Worm (Caenorhabditis elegans) whole organism, young adult: ENCODE data around the gene hipr-1.

Experiments used
- D2030.7 ChIP-seq: fragments of 200-800 bp; sonication (Bioruptor generic); IDR thresholded peaks from 2 replicates; pipeline ENCODE4 v1.3.6; 2022; ENCODE audit warnings: missing genetic modification reagents, missing genetic modification characterization, missing compliant biosample characterization
- F10E7.11 ChIP-seq: sonication (generic microtip); optimal IDR thresholded peaks from 2 replicates; lab custom pipeline; 2017; ENCODE audit warnings: mild to moderate bottlenecking, missing genetic modification characterization, moderate library complexity, missing compliant biosample characterization
- F22D6.2 ChIP-seq: sonication (generic microtip); optimal IDR thresholded peaks from 2 replicates; lab custom pipeline; 2016; ENCODE audit warnings: mild to moderate bottlenecking, missing genetic modification characterization, missing compliant biosample characterization
- F33H1.4 ChIP-seq: fragments of 200-800 bp; sonication (Bioruptor generic); IDR thresholded peaks from 2 replicates; pipeline ENCODE4 v1.3.6; 2022; ENCODE audit warnings: missing genetic modification reagents, missing genetic modification characterization, missing compliant biosample characterization
- F37B4.10 ChIP-seq: fragments of 200-800 bp; sonication (Bioruptor generic); IDR thresholded peaks from 2 replicates; pipeline ENCODE4 v1.3.6; 2022; ENCODE audit warnings: missing genetic modification characterization, missing compliant biosample characterization
- F52B5.7 ChIP-seq: sonication (generic microtip); optimal IDR thresholded peaks from 2 replicates; lab custom pipeline; 2016; ENCODE audit warnings: mild to moderate bottlenecking, missing genetic modification characterization, missing compliant biosample characterization
- F57C9.4 ChIP-seq: sonication (generic microtip); optimal IDR thresholded peaks from 2 replicates; lab custom pipeline; 2017; ENCODE audit warnings: mild to moderate bottlenecking, missing genetic modification characterization, missing compliant biosample characterization
- T07F8.4 ChIP-seq: sonication (generic microtip); optimal IDR thresholded peaks from 2 replicates; lab custom pipeline; 2016; ENCODE audit warnings: mild to moderate bottlenecking, missing genetic modification characterization, moderate library complexity, missing compliant biosample characterization
- T26A5.8 ChIP-seq: sonication (generic microtip); optimal IDR thresholded peaks from 2 replicates; lab custom pipeline; 2016; ENCODE audit warnings: missing genetic modification characterization, missing compliant biosample characterization
- Y56A3A.18 ChIP-seq: fragments of 200-800 bp; sonication (Bioruptor generic); IDR thresholded peaks from 2 replicates; pipeline ENCODE4 v1.3.6; 2022; ENCODE audit warnings: missing genetic modification reagents, missing genetic modification characterization, missing compliant biosample characterization
- Y95B8A.8 ChIP-seq: fragments of 200-800 bp; sonication (Bioruptor generic); IDR thresholded peaks from 2 replicates; pipeline ENCODE4 v1.3.6; 2022; ENCODE audit warnings: missing genetic modification reagents, missing genetic modification characterization, missing compliant biosample characterization
- ZK185.1 ChIP-seq: sonication (generic microtip); optimal IDR thresholded peaks from 2 replicates; lab custom pipeline; 2016; ENCODE audit warnings: mild to moderate bottlenecking, missing genetic modification characterization, missing compliant biosample characterization; ENCODE audit not compliant: poor library complexity, severe bottlenecking
- akir-1 ChIP-seq: fragments of 200-800 bp; sonication (Bioruptor generic); optimal IDR thresholded peaks from 2 replicates; lab custom pipeline; 2018; ENCODE audit warnings: mild to moderate bottlenecking, missing genetic modification characterization, moderate library complexity, missing compliant biosample characterization
- attf-3 ChIP-seq: fragments of 200-800 bp; sonication (Bioruptor generic); conservative IDR thresholded peaks from 2 replicates; pipeline ENCODE4 v1.3.6; 2022; ENCODE audit warnings: missing genetic modification reagents, missing genetic modification characterization, missing compliant biosample characterization
- ccch-3 ChIP-seq: fragments of 200-800 bp; sonication (Bioruptor generic); optimal IDR thresholded peaks from 2 replicates; lab custom pipeline; 2018; ENCODE audit warnings: mild to moderate bottlenecking, missing genetic modification characterization, missing compliant biosample characterization
- cebp-1 ChIP-seq, 2 experiments: fragments of 200-800 bp in 1 of 2; sonication (Bioruptor generic) in 1 of 2; sonication (generic microtip) in 1 of 2; IDR thresholded peaks in 1 of 2; optimal IDR thresholded peaks in 1 of 2; 2 replicates each; pipeline versions ENCODE4 v1.3.6 to Lab custom; 2017 to 2022; ENCODE audit warnings: missing compliant biosample characterization in 2 of 2, missing genetic modification characterization in 2 of 2, mild to moderate bottlenecking in 1 of 2, missing genetic modification reagents in 1 of 2, moderate library complexity in 1 of 2
- ceh-27 ChIP-seq: fragments of 200-800 bp; sonication (Bioruptor generic); optimal IDR thresholded peaks from 2 replicates; lab custom pipeline; 2018; ENCODE audit warnings: mild to moderate bottlenecking, missing genetic modification characterization, moderate library complexity, missing compliant biosample characterization
- ceh-91 ChIP-seq: fragments of 200-800 bp; sonication (Bioruptor generic); IDR thresholded peaks from 2 replicates; pipeline ENCODE4 v1.3.6; 2022; ENCODE audit warnings: missing genetic modification reagents, missing genetic modification characterization, missing compliant biosample characterization
- dox-1 ChIP-seq: fragments of 200-800 bp; sonication (Bioruptor generic); IDR thresholded peaks from 2 replicates; pipeline ENCODE4 v1.3.6; 2022; ENCODE audit warnings: missing genetic modification reagents, missing genetic modification characterization, missing compliant biosample characterization
- efl-1 ChIP-seq: fragments of 150-350 bp; optimal IDR thresholded peaks from 2 replicates; lab custom pipeline; 2014; ENCODE audit warnings: missing biosample characterization, missing genetic modification reagents, missing genetic modification characterization
- ekl-4 ChIP-seq: fragments of 200-800 bp; sonication (Bioruptor generic); IDR thresholded peaks from 2 replicates; pipeline ENCODE4 v1.3.6; 2022; ENCODE audit warnings: missing genetic modification reagents, missing genetic modification characterization, missing compliant biosample characterization
- hlh-12 ChIP-seq: sonication (generic microtip); optimal IDR thresholded peaks from 2 replicates; lab custom pipeline; 2016; ENCODE audit warnings: missing genetic modification characterization, missing compliant biosample characterization
- hmg-1.2 ChIP-seq: fragments of 200-800 bp; sonication (Bioruptor generic); IDR thresholded peaks from 2 replicates; pipeline ENCODE4 v1.3.6; 2022; ENCODE audit warnings: missing genetic modification reagents, missing genetic modification characterization, missing compliant biosample characterization
- hmg-20 ChIP-seq: fragments of 200-800 bp; sonication (Bioruptor generic); IDR thresholded peaks from 2 replicates; pipeline ENCODE4 v1.3.6; 2022; ENCODE audit warnings: missing genetic modification reagents, missing genetic modification characterization, missing compliant biosample characterization
- let-607 ChIP-seq, 2 experiments: fragments of 200-800 bp in 1 of 2; sonication (Bioruptor generic) in 1 of 2; sonication (generic microtip) in 1 of 2; optimal IDR thresholded peaks; 2 replicates each; lab custom pipeline; 2016 to 2018; ENCODE audit warnings: mild to moderate bottlenecking in 2 of 2, missing compliant biosample characterization in 2 of 2, missing genetic modification characterization in 2 of 2, moderate library complexity in 2 of 2, missing genotype in 1 of 2
- lin-35 ChIP-seq, 3 experiments: fragments of 150-350 bp in 2 of 3; sonication (generic microtip) in 1 of 3; optimal IDR thresholded peaks; 2 replicates each; lab custom pipeline; 2014 to 2018; ENCODE audit warnings: missing biosample characterization in 3 of 3, missing genetic modification characterization in 3 of 3, missing genetic modification reagents in 3 of 3
- lin-40 ChIP-seq: sonication (generic microtip); optimal IDR thresholded peaks from 2 replicates; lab custom pipeline; 2016; ENCODE audit warnings: missing genetic modification characterization, mild to moderate bottlenecking, missing compliant biosample characterization, missing genotype, missing genetic modification reagents
- lsl-1 ChIP-seq: fragments of 200-800 bp; sonication (Bioruptor generic); optimal IDR thresholded peaks from 2 replicates; lab custom pipeline; 2018; ENCODE audit warnings: mild to moderate bottlenecking, missing genetic modification characterization, moderate library complexity, missing compliant biosample characterization
- lsy-27 ChIP-seq: sonication (generic microtip); optimal IDR thresholded peaks from 2 replicates; lab custom pipeline; 2017; ENCODE audit warnings: missing genetic modification characterization, mild to moderate bottlenecking, missing compliant biosample characterization, antibody characterized with exemption, missing genotype, borderline replicate concordance; ENCODE audit not compliant: insufficient read depth
- madf-6 ChIP-seq: fragments of 200-800 bp; sonication (Bioruptor generic); IDR thresholded peaks from 2 replicates; pipeline ENCODE4 v1.3.6; 2022; ENCODE audit warnings: missing genetic modification reagents, missing genetic modification characterization, missing compliant biosample characterization
- mcd-1 ChIP-seq: fragments of 200-800 bp; sonication (Bioruptor generic); IDR thresholded peaks from 2 replicates; pipeline ENCODE4 v1.3.6; 2022; ENCODE audit warnings: missing genetic modification reagents, missing genetic modification characterization, missing compliant biosample characterization
- nfya-1 ChIP-seq: sonication (generic microtip); optimal IDR thresholded peaks from 2 replicates; lab custom pipeline; 2017; ENCODE audit warnings: antibody characterized with exemption, missing compliant biosample characterization, missing genetic modification characterization, borderline replicate concordance; ENCODE audit not compliant: insufficient read depth
- nfyb-1 ChIP-seq: fragments of 200-800 bp; sonication (Bioruptor generic); IDR thresholded peaks from 2 replicates; pipeline ENCODE4 v1.3.6; 2022; ENCODE audit warnings: missing genetic modification reagents, missing genetic modification characterization, missing compliant biosample characterization
- nhr-120 ChIP-seq: fragments of 200-800 bp; sonication (Bioruptor generic); IDR thresholded peaks from 2 replicates; pipeline ENCODE4 v1.3.6; 2022; ENCODE audit warnings: missing genetic modification characterization, missing compliant biosample characterization
- nhr-179 ChIP-seq: sonication (generic microtip); optimal IDR thresholded peaks from 2 replicates; lab custom pipeline; 2016; ENCODE audit warnings: mild to moderate bottlenecking, missing genetic modification characterization, missing compliant biosample characterization
- nhr-27 ChIP-seq: fragments of 200-800 bp; sonication (Bioruptor generic); optimal IDR thresholded peaks from 2 replicates; lab custom pipeline; 2018; ENCODE audit warnings: mild to moderate bottlenecking, missing genetic modification characterization, moderate library complexity, missing compliant biosample characterization
- rpc-1 ChIP-seq, 2 experiments: fragments of 150-350 bp in 1 of 2; sonication (generic microtip) in 1 of 2; optimal IDR thresholded peaks; 2 replicates each; lab custom pipeline; 2014 to 2018; ENCODE audit warnings: missing biosample characterization in 1 of 2, missing genetic modification characterization in 1 of 2, missing genetic modification reagents in 1 of 2, missing genotype in 1 of 2
- snpc-1.1 ChIP-seq: sonication (generic microtip); optimal IDR thresholded peaks from 2 replicates; lab custom pipeline; 2017; ENCODE audit warnings: missing genetic modification characterization, mild to moderate bottlenecking, missing compliant biosample characterization, antibody characterized with exemption, moderate library complexity, missing genotype, missing genetic modification reagents; ENCODE audit not compliant: insufficient read depth
- snpc-1.3 ChIP-seq: sonication (generic microtip); optimal IDR thresholded peaks from 2 replicates; lab custom pipeline; 2017; ENCODE audit warnings: missing genetic modification characterization, mild to moderate bottlenecking, missing compliant biosample characterization, antibody characterized with exemption, moderate library complexity, missing genotype, missing genetic modification reagents; ENCODE audit not compliant: insufficient read depth
- snpc-3.4 ChIP-seq: sonication (generic microtip); optimal IDR thresholded peaks from 2 replicates; lab custom pipeline; 2017; ENCODE audit warnings: missing genetic modification characterization, mild to moderate bottlenecking, missing compliant biosample characterization, antibody characterized with exemption, moderate library complexity, missing genotype, missing genetic modification reagents
- tbp1 ChIP-seq: fragments of 200-800 bp; sonication (Bioruptor generic); optimal IDR thresholded peaks from 2 replicates; lab custom pipeline; 2018; ENCODE audit warnings: mild to moderate bottlenecking, missing genetic modification characterization, missing compliant biosample characterization
- unc-130 ChIP-seq: sonication (generic microtip); optimal IDR thresholded peaks from 2 replicates; lab custom pipeline; 2016; ENCODE audit warnings: missing genetic modification reagents, missing genetic modification characterization, missing compliant biosample characterization
- xnd-1 ChIP-seq: sonication (generic microtip); optimal IDR thresholded peaks from 2 replicates; lab custom pipeline; 2016; ENCODE audit warnings: missing genotype, missing genetic modification reagents, missing genetic modification characterization, missing compliant biosample characterization
- ztf-22 ChIP-seq: fragments of 200-800 bp; sonication (Bioruptor generic); optimal IDR thresholded peaks from 2 replicates; lab custom pipeline; 2018; ENCODE audit warnings: mild to moderate bottlenecking, missing genetic modification characterization, moderate library complexity, missing compliant biosample characterization
- ztf-6 ChIP-seq: fragments of 200-800 bp; sonication (Bioruptor generic); IDR thresholded peaks from 2 replicates; pipeline ENCODE4 v1.3.6; 2022; ENCODE audit warnings: missing genetic modification reagents, missing genetic modification characterization, missing compliant biosample characterization

The hipr-1 gene

ce11 chrIII:8767889-8768361 lies 47.9 kb downstream of the hipr-1 start, which contains the start of gene mtss-1:
Gene mtss-1, plus strand, starts transcription at chrIII:8768311.
- TF ChIP-seq efl-1 (GFP tag; lab: Kevin White, UChicago), result no peak
- TF ChIP-seq F33H1.4 (GFP tag; lab: Robert Waterston, UW), result peak; percentile 56
- TF ChIP-seq lsl-1 (GFP tag; lab: Kevin White, UChicago), result peak; percentile 55
- TF ChIP-seq F37B4.10 (GFP tag; lab: Robert Waterston, UW), result no peak
- TF ChIP-seq F57C9.4 (tag; lab: Kevin White, UChicago), result no peak
- no peak for TF ChIP-seq F52B5.7 (tag; lab: Kevin White, UChicago)
- TF ChIP-seq lin-35 (GFP tag; optimal IDR thresholded peaks at IDR 0.05; lab: Kevin White, UChicago), result peak in 1 of 3 experiments; percentile 15
- TF ChIP-seq ztf-22 (GFP tag; lab: Kevin White, UChicago), result no peak
- TF ChIP-seq ekl-4, result no peak
- peak; percentile 31 for TF ChIP-seq xnd-1 (tag; lab: Kevin White, UChicago)
- 0 out of 2 replicates have a peak, but pooled peaks have one; percentile 17 for TF ChIP-seq D2030.7 (GFP tag; lab: Robert Waterston, UW)
- peak; percentile 16 for TF ChIP-seq ZK185.1 (tag; lab: Kevin White, UChicago)
- TF ChIP-seq nhr-27 (tag; lab: Kevin White, UChicago), result no peak
- TF ChIP-seq snpc-1.1 (tag; lab: Kevin White, UChicago), result peak; percentile 11
- TF ChIP-seq akir-1 (GFP tag; lab: Kevin White, UChicago), result no peak
- TF ChIP-seq let-607 (tag; optimal IDR thresholded peaks at IDR 0.05; lab: Kevin White, UChicago), result peak in 1 of 2 experiments; percentile 13
- TF ChIP-seq nfyb-1 (GFP tag; lab: Robert Waterston, UW), result peak; percentile 51; the same call in 1 of the 2 replicates
- TF ChIP-seq unc-130 (GFP tag; lab: Kevin White, UChicago), result peak; percentile 8
- TF ChIP-seq rpc-1 (optimal IDR thresholded peaks at IDR 0.05; lab: Kevin White, UChicago), result peak; percentile 41
- TF ChIP-seq rpc-1 (tag; optimal IDR thresholded peaks at IDR 0.05; lab: Kevin White, UChicago), result no peak
- TF ChIP-seq madf-6 (GFP tag; lab: Robert Waterston, UW), result peak; percentile 60; the same call in 1 of the 2 replicates
- peak; percentile 30 for TF ChIP-seq tbp1 (GFP tag; lab: Kevin White, UChicago)
- TF ChIP-seq nhr-179 (tag; lab: Kevin White, UChicago), result no peak
- peak; percentile 35; the same call in 1 of the 2 replicates for TF ChIP-seq hmg-1.2 (GFP tag; lab: Robert Waterston, UW)
- peak; percentile 29 for TF ChIP-seq lin-40 (tag; lab: Kevin White, UChicago)
- no peak for TF ChIP-seq Y95B8A.8 (GFP tag; lab: Robert Waterston, UW)
- TF ChIP-seq dox-1 (GFP tag; lab: Robert Waterston, UW), result peak; percentile 61
- no peak for TF ChIP-seq hlh-12 (tag; lab: Kevin White, UChicago)
- peak; percentile 54 for TF ChIP-seq mcd-1
- peak; percentile 84 for TF ChIP-seq snpc-1.3
- peak; percentile 44 for TF ChIP-seq snpc-3.4 (tag; lab: Kevin White, UChicago)
- 0 out of 2 replicates have a peak, but pooled peaks have one; percentile 23 for TF ChIP-seq attf-3 (GFP tag; lab: Robert Waterston, UW)
- no peak for TF ChIP-seq lsy-27
- TF ChIP-seq ceh-27 (GFP tag; lab: Kevin White, UChicago), result no peak
- TF ChIP-seq F10E7.11 (tag; lab: Kevin White, UChicago), result no peak
- TF ChIP-seq F22D6.2, result no peak
- TF ChIP-seq ccch-3 (GFP tag; lab: Kevin White, UChicago), result no peak
- no peak for TF ChIP-seq nhr-120 (GFP tag; lab: Robert Waterston, UW)
- TF ChIP-seq ztf-6, result no peak
- no peak for TF ChIP-seq hmg-20 (GFP tag; lab: Robert Waterston, UW)
- TF ChIP-seq Y56A3A.18 (GFP tag; lab: Robert Waterston, UW), result no peak
- no peak for TF ChIP-seq cebp-1 (GFP tag; IDR thresholded peaks at IDR 0.05; lab: Robert Waterston, UW)
- peak; percentile 62 for TF ChIP-seq cebp-1 (tag; optimal IDR thresholded peaks at IDR 0.05; lab: Kevin White, UChicago)
- no peak for TF ChIP-seq T07F8.4
- no peak for TF ChIP-seq T26A5.8
- TF ChIP-seq nfya-1 (tag; lab: Kevin White, UChicago), result no peak
- TF ChIP-seq ceh-91 (GFP tag; lab: Robert Waterston, UW), result no peak
